Fruit fly (Drosophila melanogaster): ENCODE results near the gene CG11638.

CG11638 gene

dm6 chrX:1026511-1026910 lies at the start of gene CG11638, which contains the start of the genes CG32814 and CG3021 (continued):
- TF ChIP-seq Rx (GFP tag; IDR thresholded peaks at IDR 0.05) (no peak), cg (GFP tag; optimal IDR thresholded peaks at IDR 0.05) (no peak), abd-A (tag; optimal IDR thresholded peaks at IDR 0.05) (peak; percentile 33), CG9932 (GFP tag; IDR thresholded peaks at IDR 0.05) (no peak), Pdp1 (GFP tag; optimal IDR thresholded peaks at IDR 0.05) (no peak), CG3065 (GFP tag; optimal IDR thresholded peaks at IDR 0.05) (no peak), Mrtf (GFP tag; IDR thresholded peaks at IDR 0.05) (no peak), CG4360 (GFP tag; IDR thresholded peaks at IDR 0.05) (no peak), Atf-2 (GFP tag; optimal IDR thresholded peaks at IDR 0.05) (no peak), ind (GFP tag; optimal IDR thresholded peaks at IDR 0.05) (no peak), CG12769 (tag; optimal IDR thresholded peaks at IDR 0.05) (peak; percentile 34), Sox100B (GFP tag; optimal IDR thresholded peaks at IDR 0.05) (no peak), grau (tag; optimal IDR thresholded peaks at IDR 0.05) (peak; percentile 36), Doc3 (GFP tag; IDR thresholded peaks at IDR 0.05; ENCODE audit: partially characterized antibody) (0 out of 3 replicates have a peak, but pooled peaks have one; percentile 23), fru (optimal IDR thresholded peaks at IDR 0.05) (no peak), hkb (optimal IDR thresholded peaks at IDR 0.05) (no peak), hkb (GFP tag; IDR thresholded peaks at IDR 0.05) (peak; percentile 38; the same call in 1 of the 2 replicates), tll (GFP tag; optimal IDR thresholded peaks at IDR 0.05) (no peak), inv (GFP tag; IDR thresholded peaks at IDR 0.05; ENCODE audit: partially characterized antibody) (no peak), CG33557 (GFP tag; optimal IDR thresholded peaks at IDR 0.05) (no peak), ranshi (GFP tag; IDR thresholded peaks at IDR 0.05) (no peak), ewg (GFP tag; optimal IDR thresholded peaks at IDR 0.05) (peak; percentile 26), B-H1 (GFP tag; IDR thresholded peaks at IDR 0.05) (no peak), CG1233 (GFP tag; optimal IDR thresholded peaks at IDR 0.05) (peak; percentile 41), BtbVII (GFP tag; optimal IDR thresholded peaks at IDR 0.05) (no peak), Trl (optimal IDR thresholded peaks at IDR 0.05) (no peak), Trl (GFP tag; optimal IDR thresholded peaks at IDR 0.05) (no peak), gcm (GFP tag; optimal IDR thresholded peaks at IDR 0.05) (no peak), Stat92E (GFP tag; optimal IDR thresholded peaks at IDR 0.05) (no peak), CG3726 (GFP tag; IDR thresholded peaks at IDR 0.05) (no peak), fd3F (GFP tag; optimal IDR thresholded peaks at IDR 0.05) (peak; percentile 7), CG14965 (GFP tag; optimal IDR thresholded peaks at IDR 0.05; ENCODE audit: borderline replicate concordance) (no peak), gcm2 (GFP tag; optimal IDR thresholded peaks at IDR 0.05) (no peak), CG7745 (tag; optimal IDR thresholded peaks at IDR 0.05) (no peak), slou (GFP tag; optimal IDR thresholded peaks at IDR 0.05) (no peak), ara (GFP tag; IDR thresholded peaks at IDR 0.05) (no peak), corto (GFP tag; optimal IDR thresholded peaks at IDR 0.05) (no peak), sr (GFP tag; IDR thresholded peaks at IDR 0.05) (no peak), Vsx1 (GFP tag; optimal IDR thresholded peaks at IDR 0.05) (no peak), cad (GFP tag; optimal IDR thresholded peaks at IDR 0.05) (no peak), nom (GFP tag; optimal IDR thresholded peaks at IDR 0.05) (no peak), Lhr (GFP tag; optimal IDR thresholded peaks at IDR 0.05) (peak; percentile 11), Taf1 (GFP tag; IDR thresholded peaks at IDR 0.05) (no peak), Sox102F (GFP tag; optimal IDR thresholded peaks at IDR 0.05) (no peak), CG18599 (GFP tag; optimal IDR thresholded peaks at IDR 0.05) (peak; percentile 0), wdn (GFP tag; IDR thresholded peaks at IDR 0.05) (no peak), CG14860 (GFP tag; IDR thresholded peaks at IDR 0.05; ENCODE audit: partially characterized antibody) (no peak), D (optimal IDR thresholded peaks at IDR 0.05) (no peak), D (GFP tag; optimal IDR thresholded peaks at IDR 0.05) (no peak), luna (GFP tag; optimal IDR thresholded peaks at IDR 0.05) (no peak), dmrt11E (tag; optimal IDR thresholded peaks at IDR 0.05) (no peak), CG7987 (GFP tag; optimal IDR thresholded peaks at IDR 0.05) (peak; percentile 45)
